Worm (Caenorhabditis elegans) whole organism, L4/young adult: Measurements from ENCODE around the gene F16H6.4.

ENCODE experiments used
- W03F9.2 ChIP-seq: fragments of 150-350 bp; optimal IDR thresholded peaks from 2 replicates; lab custom pipeline; 2014; ENCODE audit warnings: missing biosample characterization, missing genetic modification characterization
- dao-5 ChIP-seq: sonication (generic microtip); optimal IDR thresholded peaks from 2 replicates; lab custom pipeline; 2016; ENCODE audit warnings: missing genotype, missing genetic modification characterization, moderate library complexity, missing compliant biosample characterization
- him-1 ChIP-seq: sonication (generic microtip); optimal IDR thresholded peaks from 2 replicates; lab custom pipeline; 2016; ENCODE audit warnings: missing genotype, missing genetic modification reagents, missing genetic modification characterization, missing compliant biosample characterization

- TF ChIP-seq him-1 (tag; lab: Kevin White, UChicago) = no peak
- no peak for TF ChIP-seq dao-5
- TF ChIP-seq W03F9.2 (tag; lab: Kevin White, UChicago) = no peak
Observed at ce11 chrV:18158172-18158571, 40.3 kb upstream of the F16H6.4 start.
